Worm (Caenorhabditis elegans) whole organism, young adult: ENCODE measurements around the gene cyp-33D1.

Experiments
- atf-7 ChIP-seq: sonication (generic microtip); optimal IDR thresholded peaks from 2 replicates; lab custom pipeline; 2017; ENCODE audit warnings: mild to moderate bottlenecking, missing genetic modification characterization, missing compliant biosample characterization
- attf-6 ChIP-seq: fragments of 200-800 bp; sonication (Bioruptor generic); IDR thresholded peaks from 2 replicates; pipeline ENCODE4 v1.3.6; 2022; ENCODE audit warnings: missing genetic modification reagents, missing genetic modification characterization, missing compliant biosample characterization
- hmg-20 ChIP-seq: fragments of 200-800 bp; sonication (Bioruptor generic); IDR thresholded peaks from 2 replicates; pipeline ENCODE4 v1.3.6; 2022; ENCODE audit warnings: missing genetic modification reagents, missing genetic modification characterization, missing compliant biosample characterization
- lag-1 ChIP-seq: fragments of 200-800 bp; sonication (Bioruptor generic); IDR thresholded peaks from 2 replicates; pipeline ENCODE4 v1.3.6; 2022; ENCODE audit warnings: missing genetic modification reagents, missing genetic modification characterization, missing compliant biosample characterization
- let-526 ChIP-seq: fragments of 200-800 bp; sonication (Bioruptor generic); IDR thresholded peaks from 2 replicates; pipeline ENCODE4 v1.3.6; 2022; ENCODE audit warnings: missing genetic modification reagents, missing genetic modification characterization, missing compliant biosample characterization
- snpc-1.1 ChIP-seq: sonication (generic microtip); optimal IDR thresholded peaks from 2 replicates; lab custom pipeline; 2017; ENCODE audit warnings: missing genetic modification characterization, mild to moderate bottlenecking, missing compliant biosample characterization, antibody characterized with exemption, moderate library complexity, missing genotype, missing genetic modification reagents; ENCODE audit not compliant: insufficient read depth
- unc-130 ChIP-seq: sonication (generic microtip); optimal IDR thresholded peaks from 2 replicates; lab custom pipeline; 2016; ENCODE audit warnings: missing genetic modification reagents, missing genetic modification characterization, missing compliant biosample characterization

DNA sequence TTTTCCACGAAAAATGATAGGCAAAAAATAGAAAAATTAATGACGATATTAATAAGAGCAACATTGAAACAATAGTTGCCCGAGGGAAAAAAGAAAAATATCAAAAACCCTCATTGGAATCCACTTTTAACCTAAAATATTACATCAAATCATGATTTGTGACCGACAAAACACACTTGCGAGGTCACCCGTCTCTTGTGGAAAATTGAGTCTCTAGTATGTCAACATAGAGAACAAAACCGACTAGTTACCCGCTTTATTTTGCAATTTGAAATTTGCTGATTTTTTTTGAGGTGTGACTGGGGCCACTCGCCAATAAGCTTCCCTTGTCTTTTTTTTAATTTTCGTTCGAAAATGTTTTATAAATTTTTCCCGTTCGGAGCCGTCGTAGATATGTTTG is at the start of gene cyp-33D1:
- no peak for TF ChIP-seq snpc-1.1 (tag; lab: Kevin White, UChicago)
- no peak for TF ChIP-seq atf-7 (tag; lab: Kevin White, UChicago)
- TF ChIP-seq lag-1 (GFP tag; lab: Robert Waterston, UW): no peak
- TF ChIP-seq attf-6: no peak
- no peak for TF ChIP-seq hmg-20 (GFP tag; lab: Robert Waterston, UW)
- no peak for TF ChIP-seq let-526
- no peak for TF ChIP-seq unc-130
